5 fruit fly cellular contexts compared by ENCODE assay signal in the genomic region with DNA sequence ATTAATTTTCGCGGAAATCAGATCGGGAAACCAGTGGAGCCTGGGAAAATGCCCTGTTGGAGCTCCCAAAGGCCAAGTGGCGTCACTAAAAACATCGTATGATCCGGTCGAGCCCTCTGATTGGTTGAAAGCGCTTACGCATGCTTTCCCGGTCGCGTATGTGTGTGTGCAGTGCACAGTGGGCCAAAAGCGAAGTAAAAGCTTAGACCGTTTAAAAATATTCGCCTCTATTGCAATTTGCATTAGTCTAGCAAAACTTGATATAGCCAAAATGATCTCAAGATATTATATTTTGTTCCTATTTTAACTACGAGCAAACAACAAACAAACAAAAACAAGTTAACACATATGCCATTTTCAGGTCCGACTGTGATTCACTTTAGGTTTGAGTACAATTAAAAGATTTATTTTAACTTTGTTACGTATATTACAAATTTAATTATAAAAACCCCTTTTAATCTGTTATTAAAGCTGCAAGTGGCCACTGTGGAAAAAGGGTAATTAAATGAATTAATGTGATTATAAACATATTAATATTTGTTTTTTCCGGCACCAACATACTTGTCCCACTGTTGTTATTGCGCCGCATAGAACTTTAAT.
TF ChIP-seq lines count a peak whose summit lies in the region.

No protein-coding gene starts in this region.

TF ChIP-seq in whole organism, adult, 20 proteins besides CTCF, POLR2A, EP300 and RAD21 (continued from another document):
- TF ChIP-seq CG7045 (GFP tag; optimal IDR thresholded peaks at IDR 0.05; lab: Kevin White, UChicago) (peak; percentile 90), CG7101 (tag; optimal IDR thresholded peaks at IDR 0.05; lab: Kevin White, UChicago) (peak; percentile 84), bab1 (GFP tag; optimal IDR thresholded peaks at IDR 0.05; lab: Kevin White, UChicago) (peak; percentile 91), Clk (GFP tag; optimal IDR thresholded peaks at IDR 0.05; lab: Kevin White, UChicago) (peak; percentile 69)

TF ChIP-seq in whole organism, embryonic, 481 proteins besides CTCF, POLR2A, EP300 and RAD21 (continued from another document and continues in another):
- TF ChIP-seq CG7786 (GFP tag; optimal IDR thresholded peaks at IDR 0.05; lab: Kevin White, UChicago) (peak; percentile 81), pan (optimal IDR thresholded peaks at IDR 0.05; lab: Kevin White, UChicago) (no peak), pan (GFP tag; optimal IDR thresholded peaks at IDR 0.05 in 1 of 2, IDR thresholded peaks at IDR 0.05 in 1 of 2) (peak in 1 of 2 experiments; percentile 65), tgo (GFP tag; IDR thresholded peaks at IDR 0.05; lab: Robert Waterston, UW) (peak; percentile 74), Nf-YA (GFP tag; IDR thresholded peaks at IDR 0.05; lab: Robert Waterston, UW) (peak; percentile 89), CG11560 (tag; IDR thresholded peaks at IDR 0.05; lab: Robert Waterston, UW) (peak; percentile 47; the same call in 1 of the 3 replicates), Opbp (GFP tag; IDR thresholded peaks at IDR 0.05; lab: Robert Waterston, UW; ENCODE audit: partially characterized antibody) (no peak), Med (GFP tag; lab: Kevin White, UChicago) (peak; percentile 96), twi (tag; optimal IDR thresholded peaks at IDR 0.05; lab: Kevin White, UChicago) (peak; percentile 57), CG31388 (GFP tag; optimal IDR thresholded peaks at IDR 0.05; lab: Kevin White, UChicago) (no peak), dpn (GFP tag; optimal IDR thresholded peaks at IDR 0.05; lab: Kevin White, UChicago) (peak; percentile 84), Bteb2 (GFP tag; optimal IDR thresholded peaks at IDR 0.05; lab: Kevin White, UChicago) (peak; percentile 74), Sry-δ (GFP tag; optimal IDR thresholded peaks at IDR 0.05; lab: Kevin White, UChicago) (peak; percentile 16), CG16813 (GFP tag; IDR thresholded peaks at IDR 0.05; lab: Robert Waterston, UW; ENCODE audit: partially characterized antibody) (no peak), row (GFP tag; IDR thresholded peaks at IDR 0.05; lab: Robert Waterston, UW) (peak; percentile 90), esg (GFP tag; conservative IDR thresholded peaks at IDR 0.05; lab: Robert Waterston, UW) (peak; percentile 57), Rx (GFP tag; IDR thresholded peaks at IDR 0.05; lab: Robert Waterston, UW) (peak; percentile 7; the same call in 1 of the 2 replicates), CG12744 (GFP tag; optimal IDR thresholded peaks at IDR 0.05; lab: Kevin White, UChicago) (peak; percentile 54), sc (optimal IDR thresholded peaks at IDR 0.05; lab: Kevin White, UChicago) (no peak), sc (GFP tag; optimal IDR thresholded peaks at IDR 0.05; lab: Kevin White, UChicago) (peak; percentile 63), E2f2 (GFP tag; IDR thresholded peaks at IDR 0.05; lab: Robert Waterston, UW) (peak; percentile 48; the same call in 1 of the 2 replicates), CG14441 (GFP tag; IDR thresholded peaks at IDR 0.05; lab: Robert Waterston, UW) (peak; percentile 57), CG13894 (tag; optimal IDR thresholded peaks at IDR 0.05; lab: Kevin White, UChicago) (no peak), hth (optimal IDR thresholded peaks at IDR 0.05; lab: Kevin White, UChicago) (no peak), CG17829 (tag; optimal IDR thresholded peaks at IDR 0.05; lab: Kevin White, UChicago) (peak; percentile 85), Max (GFP tag; optimal IDR thresholded peaks at IDR 0.05; lab: Kevin White, UChicago) (peak; percentile 83), Pdp1 (GFP tag; optimal IDR thresholded peaks at IDR 0.05; lab: Kevin White, UChicago) (peak; percentile 65 to 84), CG7357 (GFP tag; IDR thresholded peaks at IDR 0.05; lab: Robert Waterston, UW) (peak; percentile 55; the same call in 1 of the 3 replicates)

TF ChIP-seq in whole organism, prepupa, 60 proteins besides CTCF, POLR2A, EP300 and RAD21 (continued from another document and continues in another):
- TF ChIP-seq Hr39 (GFP tag; optimal IDR thresholded peaks at IDR 0.05; lab: Kevin White, UChicago): peak; percentile 86
- peak; percentile 83 for TF ChIP-seq CG6163 (GFP tag; IDR thresholded peaks at IDR 0.05; lab: Robert Waterston, UW)
- TF ChIP-seq fd85E (GFP tag; optimal IDR thresholded peaks at IDR 0.05; lab: Kevin White, UChicago): peak; percentile 71
- TF ChIP-seq CG8119 (GFP tag; IDR thresholded peaks at IDR 0.05; lab: Robert Waterston, UW): peak; percentile 87
- peak; percentile 84 for TF ChIP-seq CG16779 (tag; optimal IDR thresholded peaks at IDR 0.05; lab: Kevin White, UChicago)
- peak; percentile 83 for TF ChIP-seq vri (GFP tag; optimal IDR thresholded peaks at IDR 0.05; lab: Kevin White, UChicago)
- peak; percentile 87 for TF ChIP-seq fd59A (GFP tag; optimal IDR thresholded peaks at IDR 0.05; lab: Kevin White, UChicago)
- peak; percentile 83 for TF ChIP-seq CG3032 (tag; optimal IDR thresholded peaks at IDR 0.05; lab: Kevin White, UChicago)
- TF ChIP-seq CG15336 (GFP tag; IDR thresholded peaks at IDR 0.05; lab: Robert Waterston, UW): peak; percentile 83
- TF ChIP-seq CG31627 (GFP tag; optimal IDR thresholded peaks at IDR 0.05; lab: Kevin White, UChicago): peak; percentile 80
- peak; percentile 90 for TF ChIP-seq lz (GFP tag; optimal IDR thresholded peaks at IDR 0.05; lab: Kevin White, UChicago)
- TF ChIP-seq CG10669 (GFP tag; optimal IDR thresholded peaks at IDR 0.05; lab: Kevin White, UChicago): peak; percentile 90
- TF ChIP-seq Hr38 (GFP tag; optimal IDR thresholded peaks at IDR 0.05; lab: Kevin White, UChicago): no peak
- peak; percentile 94 for TF ChIP-seq svp (GFP tag; lab: Kevin White, UChicago)
- TF ChIP-seq CG32006 (GFP tag; optimal IDR thresholded peaks at IDR 0.05; lab: Kevin White, UChicago): peak; percentile 96
- TF ChIP-seq CG6276 (GFP tag; optimal IDR thresholded peaks at IDR 0.05; lab: Kevin White, UChicago): peak; percentile 94
- TF ChIP-seq OdsH (GFP tag; optimal IDR thresholded peaks at IDR 0.05; lab: Kevin White, UChicago): peak; percentile 89
- peak; percentile 94 for TF ChIP-seq esn (GFP tag; optimal IDR thresholded peaks at IDR 0.05; lab: Kevin White, UChicago)
- peak; percentile 83 for TF ChIP-seq CG10631 (GFP tag; optimal IDR thresholded peaks at IDR 0.05; lab: Kevin White, UChicago)
- peak; percentile 90 for TF ChIP-seq Sox102F (GFP tag; optimal IDR thresholded peaks at IDR 0.05; lab: Kevin White, UChicago)
- peak; percentile 79 for TF ChIP-seq CG8319 (GFP tag; optimal IDR thresholded peaks at IDR 0.05; lab: Kevin White, UChicago)
- TF ChIP-seq CG11902 (GFP tag; optimal IDR thresholded peaks at IDR 0.05; lab: Kevin White, UChicago): peak; percentile 69
- peak; percentile 64 for TF ChIP-seq Eip93F (GFP tag; optimal IDR thresholded peaks at IDR 0.05; lab: Kevin White, UChicago)
- TF ChIP-seq dac (GFP tag; optimal IDR thresholded peaks at IDR 0.05; lab: Kevin White, UChicago): peak; percentile 87
- TF ChIP-seq Gug (GFP tag; IDR thresholded peaks at IDR 0.05; lab: Robert Waterston, UW): peak; percentile 63
- peak; percentile 59 for TF ChIP-seq CG6854 (GFP tag; optimal IDR thresholded peaks at IDR 0.05; lab: Kevin White, UChicago)
- peak; percentile 81 for TF ChIP-seq eg (GFP tag; IDR thresholded peaks at IDR 0.05; lab: Robert Waterston, UW)
- TF ChIP-seq Ets21C (GFP tag; optimal IDR thresholded peaks at IDR 0.05; lab: Kevin White, UChicago): peak; percentile 81
- TF ChIP-seq Sox14 (GFP tag; optimal IDR thresholded peaks at IDR 0.05; lab: Kevin White, UChicago): peak; percentile 93
- peak; percentile 90 for TF ChIP-seq topi (GFP tag; optimal IDR thresholded peaks at IDR 0.05; lab: Kevin White, UChicago)
- peak; percentile 88 for TF ChIP-seq Ets96B (tag; optimal IDR thresholded peaks at IDR 0.05; lab: Kevin White, UChicago)
- peak; percentile 88 for TF ChIP-seq spab (GFP tag; optimal IDR thresholded peaks at IDR 0.05; lab: Kevin White, UChicago)

TF ChIP-seq in whole organism, pupa, 21 proteins besides CTCF, POLR2A, EP300 and RAD21 (continued from another document):
- TF ChIP-seq rn (GFP tag; IDR thresholded peaks at IDR 0.05; lab: Robert Waterston, UW): peak; percentile 10; the same call in 1 of the 2 replicates
- peak; percentile 82 for TF ChIP-seq fd96Ca (GFP tag; IDR thresholded peaks at IDR 0.05; lab: Robert Waterston, UW)

TF ChIP-seq in whole organism, wandering third instar larva, 38 proteins besides CTCF, POLR2A, EP300 and RAD21 (continued from another document):
- TF ChIP-seq woc (GFP tag; optimal IDR thresholded peaks at IDR 0.05; lab: Kevin White, UChicago): peak; percentile 89
- TF ChIP-seq Rel (GFP tag; optimal IDR thresholded peaks at IDR 0.05; lab: Kevin White, UChicago): peak; percentile 51
- peak; percentile 35 for TF ChIP-seq Rel (tag; optimal IDR thresholded peaks at IDR 0.05; lab: Kevin White, UChicago)
- TF ChIP-seq N (GFP tag; optimal IDR thresholded peaks at IDR 0.05; lab: Kevin White, UChicago): peak; percentile 55
- TF ChIP-seq Hr83 (GFP tag; optimal IDR thresholded peaks at IDR 0.05; lab: Kevin White, UChicago; ENCODE audit: poor library complexity, severe bottlenecking): peak; percentile 84
- peak; percentile 21 to 91 for TF ChIP-seq foxo (GFP tag; optimal IDR thresholded peaks at IDR 0.05; lab: Kevin White, UChicago)
